Fruit fly (Drosophila melanogaster) whole organism, embryonic: ENCODE data around the gene CG6325.
A peak's percentile ranks its signal among the peaks of the same experiment; 100 is the strongest.

Experiments
- Bgb ChIP-seq: fragments of 200-800 bp; sonication (Bioruptor generic); IDR thresholded peaks from 2 replicates; pipeline ENCODE4 v1.3.6; 2022; ENCODE audit warnings: missing biosample characterization, missing genetic modification characterization; ENCODE audit not compliant: partially characterized antibody
- C15 ChIP-seq: fragments of 200-800 bp; sonication (Bioruptor generic); IDR thresholded peaks from 3 replicates; pipeline ENCODE4 v1.3.6; 2022; ENCODE audit warnings: missing biosample characterization, missing genetic modification characterization
- CG10431 ChIP-seq: fragments of 200-800 bp; sonication (Bioruptor generic); optimal IDR thresholded peaks from 3 replicates; lab custom pipeline; 2018; ENCODE audit warnings: missing biosample characterization, mild to moderate bottlenecking, missing genetic modification characterization
- CG10462 ChIP-seq: fragments of 200-800 bp; sonication (Bioruptor generic); optimal IDR thresholded peaks from 2 replicates; lab custom pipeline; 2016; ENCODE audit warnings: missing biosample characterization, missing genetic modification characterization
- CG11723 ChIP-seq: fragments of 200-800 bp; sonication (Bioruptor generic); optimal IDR thresholded peaks from 2 replicates; lab custom pipeline; 2017; ENCODE audit warnings: missing biosample characterization, mild to moderate bottlenecking, missing genetic modification characterization
- CG12155 ChIP-seq: fragments of 200-800 bp; sonication (Bioruptor generic); optimal IDR thresholded peaks from 3 replicates; lab custom pipeline; 2016; ENCODE audit warnings: missing biosample characterization, missing genetic modification characterization
- CG13296 ChIP-seq: fragments of 200-800 bp; sonication (Bioruptor generic); optimal IDR thresholded peaks from 3 replicates; lab custom pipeline; 2018; ENCODE audit warnings: missing biosample characterization, mild to moderate bottlenecking, missing genetic modification characterization
- CG13775 ChIP-seq: fragments of 200-800 bp; sonication (Bioruptor generic); optimal IDR thresholded peaks from 3 replicates; lab custom pipeline; 2017; ENCODE audit warnings: missing biosample characterization, mild to moderate bottlenecking, missing genetic modification characterization
- CG33213 ChIP-seq: fragments of 200-800 bp; sonication (Bioruptor generic); optimal IDR thresholded peaks from 3 replicates; lab custom pipeline; 2016; ENCODE audit warnings: missing biosample characterization, missing genetic modification characterization
- CG3838 ChIP-seq: fragments of 200-800 bp; sonication (Bioruptor generic); optimal IDR thresholded peaks from 3 replicates; lab custom pipeline; 2016; ENCODE audit warnings: missing biosample characterization, missing genetic modification characterization
- CG4424 ChIP-seq: fragments of 200-800 bp; sonication (Bioruptor generic); optimal IDR thresholded peaks from 3 replicates; lab custom pipeline; 2016; ENCODE audit warnings: missing biosample characterization, missing genetic modification characterization
- CG6683 ChIP-seq: fragments of 200-800 bp; sonication (Bioruptor generic); optimal IDR thresholded peaks from 2 replicates; lab custom pipeline; 2017; ENCODE audit warnings: missing biosample characterization, mild to moderate bottlenecking, missing genetic modification characterization, missing genetic modification reagents
- CG7839 ChIP-seq: fragments of 200-800 bp; sonication (Bioruptor generic); optimal IDR thresholded peaks from 3 replicates; lab custom pipeline; 2018; ENCODE audit warnings: missing biosample characterization, mild to moderate bottlenecking, missing genetic modification characterization, moderate library complexity
- CG9215 ChIP-seq: fragments of 200-800 bp; sonication (Bioruptor generic); IDR thresholded peaks from 2 replicates; pipeline ENCODE4 v1.3.6; 2022; ENCODE audit warnings: missing biosample characterization, missing genetic modification characterization
- Mad ChIP-seq: fragments of 200-800 bp; sonication (Bioruptor generic); optimal IDR thresholded peaks from 2 replicates; lab custom pipeline; 2016; ENCODE audit warnings: missing biosample characterization, missing genetic modification characterization
- Nf-YC ChIP-seq: fragments of 200-800 bp; optimal IDR thresholded peaks from 3 replicates; lab custom pipeline; 2019; ENCODE audit warnings: missing biosample characterization, mild to moderate bottlenecking, missing genetic modification characterization, moderate library complexity
- NfI ChIP-seq: fragments of 200-800 bp; sonication (Bioruptor generic); optimal IDR thresholded peaks from 3 replicates; lab custom pipeline; 2018; ENCODE audit warnings: missing biosample characterization, mild to moderate bottlenecking, missing genetic modification characterization, moderate library complexity
- Optix ChIP-seq: fragments of 200-800 bp; sonication (Bioruptor generic); IDR thresholded peaks from 3 replicates; pipeline ENCODE4 v1.3.6; 2022; ENCODE audit warnings: missing biosample characterization, missing genetic modification characterization
- Rx ChIP-seq: fragments of 200-800 bp; sonication (Bioruptor generic); IDR thresholded peaks from 2 replicates; pipeline ENCODE4 v1.3.6; 2022; ENCODE audit warnings: missing biosample characterization, missing genetic modification characterization
- Stat92E ChIP-seq, 3 experiments: fragments of >200 bp in 2 of 3; fragments of 200-800 bp in 1 of 3; sonication (Bioruptor generic) in 1 of 3; optimal IDR thresholded peaks; 2 replicates each; lab custom pipeline; 2017 to 2019; ENCODE audit warnings: missing biosample characterization in 3 of 3, missing genetic modification characterization in 3 of 3, mild to moderate bottlenecking in 1 of 3, moderate library complexity in 1 of 3
- ab ChIP-seq: fragments of 200-800 bp; sonication (Bioruptor generic); optimal IDR thresholded peaks from 2 replicates; lab custom pipeline; 2016; ENCODE audit warnings: missing biosample characterization, missing genetic modification characterization
- abd-A ChIP-seq: fragments of 200-800 bp; sonication (Bioruptor generic); optimal IDR thresholded peaks from 3 replicates; lab custom pipeline; 2019; ENCODE audit warnings: missing biosample characterization, mild to moderate bottlenecking, missing genetic modification characterization, moderate library complexity
- cg ChIP-seq: fragments of 200-800 bp; sonication (Bioruptor generic); optimal IDR thresholded peaks from 3 replicates; lab custom pipeline; 2019; ENCODE audit warnings: missing biosample characterization, mild to moderate bottlenecking, missing genetic modification characterization, moderate library complexity
- ci ChIP-seq: fragments of 200-800 bp; sonication (Bioruptor generic); IDR thresholded peaks from 3 replicates; pipeline ENCODE4 v1.3.6; 2022; ENCODE audit warnings: missing biosample characterization, missing genetic modification characterization
- da ChIP-seq: fragments of 200-800 bp; sonication (Bioruptor generic); optimal IDR thresholded peaks from 2 replicates; lab custom pipeline; 2016; ENCODE audit warnings: missing biosample characterization, missing genetic modification characterization
- dati ChIP-seq: fragments of 200-800 bp; sonication (Bioruptor generic); IDR thresholded peaks from 2 replicates; pipeline ENCODE4 v1.3.6; 2022; ENCODE audit warnings: missing biosample characterization, missing genetic modification characterization
- gcm2 ChIP-seq: fragments of 200-800 bp; sonication (Bioruptor generic); optimal IDR thresholded peaks from 2 replicates; lab custom pipeline; 2016; ENCODE audit warnings: missing biosample characterization, missing genetic modification characterization
- ken ChIP-seq: fragments of 200-800 bp; sonication (Bioruptor generic); IDR thresholded peaks from 3 replicates; pipeline ENCODE4 v1.3.6; 2022; ENCODE audit warnings: missing biosample characterization, missing genetic modification characterization
- lab ChIP-seq: fragments of 200-800 bp; sonication (Bioruptor generic); optimal IDR thresholded peaks from 3 replicates; lab custom pipeline; 2017; ENCODE audit warnings: missing biosample characterization, missing genetic modification characterization, mild to moderate bottlenecking, moderate library complexity, missing genetic modification reagents
- lilli ChIP-seq: fragments of 200-800 bp; sonication (Bioruptor generic); optimal IDR thresholded peaks from 3 replicates; lab custom pipeline; 2016; ENCODE audit warnings: missing biosample characterization, missing genetic modification characterization
- odd ChIP-seq: fragments of 200-800 bp; sonication (Bioruptor generic); optimal IDR thresholded peaks from 2 replicates; lab custom pipeline; 2017; ENCODE audit warnings: missing biosample characterization, mild to moderate bottlenecking, missing genetic modification characterization
- pita ChIP-seq: fragments of 200-800 bp; sonication (Bioruptor generic); optimal IDR thresholded peaks from 2 replicates; lab custom pipeline; 2017; ENCODE audit warnings: missing biosample characterization, mild to moderate bottlenecking, missing genetic modification characterization
- seq ChIP-seq: fragments of 200-800 bp; sonication (Bioruptor generic); IDR thresholded peaks from 2 replicates; pipeline ENCODE4 v1.3.6; 2022; ENCODE audit warnings: missing biosample characterization, missing genetic modification characterization
- sima ChIP-seq: fragments of 200-800 bp; sonication (Bioruptor generic); optimal IDR thresholded peaks from 2 replicates; lab custom pipeline; 2016; ENCODE audit warnings: missing biosample characterization, missing genetic modification characterization
- so ChIP-seq: fragments of 200-800 bp; sonication (Bioruptor generic); IDR thresholded peaks from 3 replicates; pipeline ENCODE4 v1.3.6; 2022; ENCODE audit warnings: missing biosample characterization, missing genetic modification characterization
- sug ChIP-seq: fragments of 200-800 bp; optimal IDR thresholded peaks from 2 replicates; lab custom pipeline; 2019; ENCODE audit warnings: missing biosample characterization, mild to moderate bottlenecking, missing genetic modification characterization, moderate library complexity
- ttk ChIP-seq: fragments of 200-800 bp; sonication (Bioruptor generic); IDR thresholded peaks from 2 replicates; pipeline ENCODE4 v2.1.2; 2022; ENCODE audit warnings: missing biosample characterization, missing genetic modification characterization
- vnd ChIP-seq: fragments of 200-800 bp; sonication (Bioruptor generic); IDR thresholded peaks from 3 replicates; pipeline ENCODE4 v1.3.6; 2022; ENCODE audit warnings: missing biosample characterization, missing genetic modification characterization; ENCODE audit not compliant: partially characterized antibody
- vvl ChIP-seq: fragments of 200-800 bp; sonication (Bioruptor generic); IDR thresholded peaks from 2 replicates; pipeline ENCODE4 v1.3.6; 2022; ENCODE audit warnings: missing biosample characterization, missing genetic modification characterization
- zen ChIP-seq: fragments of 200-800 bp; sonication (Bioruptor generic); optimal IDR thresholded peaks from 3 replicates; lab custom pipeline; 2018; ENCODE audit warnings: missing biosample characterization, mild to moderate bottlenecking, missing genetic modification characterization, moderate library complexity

CG6325 gene

dm6 chr3R:10393654-10394367 lies 13.3 kb downstream of the CG6325 start (continued):
- no peak for TF ChIP-seq CG10431 (GFP tag; lab: Kevin White, UChicago)
- peak; percentile 61 for TF ChIP-seq Mad (GFP tag; lab: Kevin White, UChicago)
- peak; percentile 70 for TF ChIP-seq CG10462
- TF ChIP-seq so (GFP tag; lab: Robert Waterston, UW) = peak; percentile 91
- peak; percentile 80 for TF ChIP-seq CG13296
- TF ChIP-seq CG13775 (GFP tag; lab: Kevin White, UChicago) = peak; percentile 72
- peak; percentile 93 for TF ChIP-seq seq (GFP tag; lab: Robert Waterston, UW)
- TF ChIP-seq gcm2 (GFP tag; lab: Kevin White, UChicago) = peak; percentile 43
- TF ChIP-seq CG33213 (GFP tag; lab: Kevin White, UChicago) = peak; percentile 43
- peak; percentile 55 for TF ChIP-seq Nf-YC
- peak; percentile 91 for TF ChIP-seq vvl (GFP tag; lab: Robert Waterston, UW)
- TF ChIP-seq dati = 0 out of 2 replicates have a peak, but pooled peaks have one; percentile 33
- TF ChIP-seq abd-A (tag; lab: Kevin White, UChicago) = no peak
- TF ChIP-seq C15 (GFP tag; lab: Robert Waterston, UW) = no peak
- peak; percentile 87 for TF ChIP-seq NfI (GFP tag; lab: Kevin White, UChicago)
- peak; percentile 68 for TF ChIP-seq Rx
- TF ChIP-seq pita (GFP tag; lab: Kevin White, UChicago) = no peak
- no peak for TF ChIP-seq vnd (GFP tag; lab: Robert Waterston, UW)
- TF ChIP-seq CG11723 (GFP tag; lab: Kevin White, UChicago) = peak; percentile 72
- no peak for TF ChIP-seq Stat92E (GFP tag; optimal IDR thresholded peaks at IDR 0.05; lab: Kevin White, UChicago)
- TF ChIP-seq CG4424 (GFP tag; lab: Kevin White, UChicago) = peak; percentile 70
- TF ChIP-seq CG7839 (tag; lab: Kevin White, UChicago) = peak; percentile 89
- peak; percentile 43; the same call in 1 of the 2 replicates for TF ChIP-seq CG9215 (GFP tag; lab: Robert Waterston, UW)
- no peak for TF ChIP-seq Bgb (GFP tag; lab: Robert Waterston, UW)
- TF ChIP-seq Optix (GFP tag; lab: Robert Waterston, UW) = no peak
- peak; percentile 75 for TF ChIP-seq lilli
- TF ChIP-seq CG12155 = peak; percentile 65
- peak; percentile 93 for TF ChIP-seq sug
- TF ChIP-seq odd (GFP tag; lab: Kevin White, UChicago) = peak; percentile 78
- no peak for TF ChIP-seq cg (GFP tag; lab: Kevin White, UChicago)
- TF ChIP-seq lab = peak; percentile 82
- TF ChIP-seq ab (GFP tag; lab: Kevin White, UChicago) = no peak
- peak; percentile 4 for TF ChIP-seq sima
- peak; percentile 92 for TF ChIP-seq ci (GFP tag; lab: Robert Waterston, UW)
- TF ChIP-seq da (GFP tag; lab: Kevin White, UChicago) = peak; percentile 24
- no peak for TF ChIP-seq zen (tag; lab: Kevin White, UChicago)
- TF ChIP-seq ttk = peak; percentile 80
- peak; percentile 66; the same call in 2 of the 3 replicates for TF ChIP-seq ken (GFP tag; lab: Robert Waterston, UW)
- TF ChIP-seq CG3838 = peak; percentile 71
- TF ChIP-seq CG6683 (GFP tag; lab: Kevin White, UChicago) = peak; percentile 39
